Fruit fly (Drosophila melanogaster) whole organism, embryonic: ENCODE measurements around the gene Tmx3.

Source experiments
- Bgb ChIP-seq: fragments of 200-800 bp; sonication (Bioruptor generic); IDR thresholded peaks from 2 replicates; pipeline ENCODE4 v1.3.6; 2022; ENCODE audit warnings: missing biosample characterization, missing genetic modification characterization; ENCODE audit not compliant: partially characterized antibody
- CG15073 ChIP-seq: fragments of 200-800 bp; sonication (Bioruptor generic); optimal IDR thresholded peaks from 2 replicates; lab custom pipeline; 2016; ENCODE audit warnings: missing biosample characterization, missing genetic modification characterization
- CG6765 ChIP-seq: fragments of 200-800 bp; sonication (Bioruptor generic); optimal IDR thresholded peaks from 3 replicates; lab custom pipeline; 2017; ENCODE audit warnings: missing biosample characterization, mild to moderate bottlenecking, missing genetic modification characterization
- Dfd ChIP-seq, 2 experiments: fragments of >200 bp; optimal IDR thresholded peaks; 2 replicates each; lab custom pipeline; 2017; ENCODE audit warnings: missing biosample characterization in 2 of 2, missing genetic modification characterization in 2 of 2
- NC2α ChIP-seq: fragments of 200-800 bp; sonication (Bioruptor generic); optimal IDR thresholded peaks from 2 replicates; lab custom pipeline; 2016; ENCODE audit warnings: missing biosample characterization, missing genetic modification characterization
- kni ChIP-seq: fragments of 200-800 bp; sonication (Bioruptor generic); optimal IDR thresholded peaks from 3 replicates; lab custom pipeline; 2017; ENCODE audit warnings: mild to moderate bottlenecking, missing biosample characterization, missing genetic modification reagents, missing genetic modification characterization

DNA sequence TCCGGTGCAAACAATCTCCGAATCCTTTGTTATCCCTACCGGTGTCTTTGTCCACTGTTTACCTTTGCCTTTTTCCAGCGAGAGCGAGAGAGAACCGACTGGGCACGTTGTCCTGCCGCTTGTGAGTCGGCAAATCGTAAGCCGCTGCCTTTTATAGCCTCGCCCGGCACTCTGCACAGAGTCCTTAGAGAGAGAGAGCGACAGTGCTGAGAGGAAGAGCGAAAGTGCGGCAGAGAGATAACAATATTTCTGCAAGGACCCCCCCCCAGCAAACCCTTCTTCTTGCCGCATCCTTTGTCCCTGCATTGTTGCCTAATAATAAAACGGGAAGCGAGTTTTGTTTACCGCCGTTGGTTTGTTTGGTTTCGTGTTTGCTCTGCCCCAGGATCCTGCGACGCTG lies 23.4 kb downstream of the Tmx3 start, which contains the start of gene CG13055:
- no peak for TF ChIP-seq Dfd (GFP tag; optimal IDR thresholded peaks at IDR 0.05; lab: Kevin White, UChicago)
- no peak for TF ChIP-seq kni (GFP tag; lab: Kevin White, UChicago)
- TF ChIP-seq CG15073 (GFP tag; lab: Kevin White, UChicago) = no peak
- TF ChIP-seq CG6765 (GFP tag; lab: Kevin White, UChicago) = no peak
- no peak for TF ChIP-seq NC2α (GFP tag; lab: Kevin White, UChicago)
- TF ChIP-seq Bgb (GFP tag; lab: Robert Waterston, UW) = no peak
